Worm (Caenorhabditis elegans) whole organism, L2 larva: ENCODE data around the gene fbxb-38.

ENCODE experiments used
- C34F6.9 ChIP-seq: fragments of 150-350 bp; optimal IDR thresholded peaks from 2 replicates; lab custom pipeline; 2014; ENCODE audit warnings: missing biosample characterization, missing genetic modification characterization
- F13H6.1 ChIP-seq: sonication (generic microtip); optimal IDR thresholded peaks from 2 replicates; lab custom pipeline; 2016; ENCODE audit warnings: missing genetic modification characterization, missing compliant biosample characterization
- Y55F3AM.14 ChIP-seq: fragments of 200-800 bp; sonication (Bioruptor generic); optimal IDR thresholded peaks from 2 replicates; lab custom pipeline; 2018; ENCODE audit warnings: mild to moderate bottlenecking, missing genetic modification characterization, missing compliant biosample characterization
- ZK546.5 ChIP-seq: sonication (generic microtip); optimal IDR thresholded peaks from 2 replicates; lab custom pipeline; 2017; ENCODE audit warnings: missing biosample characterization, missing genetic modification characterization
- blmp-1 ChIP-seq: sonication (generic microtip); optimal IDR thresholded peaks from 2 replicates; lab custom pipeline; 2017; ENCODE audit warnings: missing genetic modification characterization, mild to moderate bottlenecking, missing compliant biosample characterization, antibody characterized with exemption, moderate library complexity; ENCODE audit not compliant: insufficient read depth
- ceh-16 ChIP-seq: fragments of 150-350 bp; optimal IDR thresholded peaks from 2 replicates; lab custom pipeline; 2014; ENCODE audit warnings: missing biosample characterization, missing genetic modification characterization
- ceh-82 ChIP-seq: fragments of 150-350 bp; optimal IDR thresholded peaks from 2 replicates; lab custom pipeline; 2014; ENCODE audit warnings: missing biosample characterization, missing genetic modification characterization
- crh-2 ChIP-seq: sonication (generic microtip); optimal IDR thresholded peaks from 2 replicates; lab custom pipeline; 2017; ENCODE audit warnings: missing biosample characterization, missing genetic modification characterization
- egl-27 ChIP-seq: sonication (generic microtip); optimal IDR thresholded peaks from 3 replicates; lab custom pipeline; 2017; ENCODE audit warnings: missing biosample characterization, missing genetic modification reagents, missing genetic modification characterization
- elt-1 ChIP-seq: fragments of 150-350 bp; optimal IDR thresholded peaks from 2 replicates; lab custom pipeline; 2014; ENCODE audit warnings: missing biosample characterization, missing genetic modification characterization
- fos-1 ChIP-seq: fragments of 150-350 bp; optimal IDR thresholded peaks from 2 replicates; lab custom pipeline; 2014; ENCODE audit warnings: missing biosample characterization, missing genetic modification characterization
- lin-11 ChIP-seq: fragments of 150-350 bp; sonication (generic microtip); optimal IDR thresholded peaks from 2 replicates; lab custom pipeline; 2014; ENCODE audit warnings: missing biosample characterization, missing genetic modification characterization, inconsistent platforms, mixed read lengths
- lin-13 ChIP-seq: fragments of 150-350 bp; optimal IDR thresholded peaks from 2 replicates; lab custom pipeline; 2014; ENCODE audit warnings: missing biosample characterization, missing genetic modification reagents, missing genetic modification characterization
- lin-39 ChIP-seq: fragments of 150-350 bp; optimal IDR thresholded peaks from 2 replicates; lab custom pipeline; 2014; ENCODE audit warnings: missing biosample characterization, missing genetic modification reagents, missing genetic modification characterization
- lsy-2 ChIP-seq, 2 experiments: fragments of 150-350 bp in 1 of 2; sonication (generic microtip) in 1 of 2; optimal IDR thresholded peaks; 2 replicates each; lab custom pipeline; 2014 to 2017; ENCODE audit warnings: missing biosample characterization in 2 of 2, missing genetic modification characterization in 2 of 2
- mab-5 ChIP-seq: fragments of 150-350 bp; optimal IDR thresholded peaks from 2 replicates; lab custom pipeline; 2014; ENCODE audit warnings: missing biosample characterization, missing genetic modification characterization
- mbf-1 ChIP-seq: sonication (generic microtip); optimal IDR thresholded peaks from 2 replicates; lab custom pipeline; 2017; ENCODE audit warnings: missing biosample characterization, missing genetic modification characterization
- mdl-1 ChIP-seq, 2 experiments: fragments of 150-350 bp in 1 of 2; sonication (generic microtip) in 1 of 2; optimal IDR thresholded peaks; 2 replicates each; lab custom pipeline; 2017; ENCODE audit warnings: missing biosample characterization in 2 of 2, missing genetic modification characterization in 2 of 2
- nhr-10 ChIP-seq: sonication (generic microtip); optimal IDR thresholded peaks from 2 replicates; lab custom pipeline; 2017; ENCODE audit warnings: missing biosample characterization, missing genetic modification characterization
- nhr-11 ChIP-seq: fragments of 150-350 bp; optimal IDR thresholded peaks from 2 replicates; lab custom pipeline; 2014; ENCODE audit warnings: missing biosample characterization, missing genetic modification characterization
- nhr-12 ChIP-seq: fragments of 150-350 bp; optimal IDR thresholded peaks from 2 replicates; lab custom pipeline; 2014; ENCODE audit warnings: missing biosample characterization, missing genetic modification characterization
- nhr-129 ChIP-seq: fragments of 150-350 bp; optimal IDR thresholded peaks from 2 replicates; lab custom pipeline; 2014; ENCODE audit warnings: missing biosample characterization, missing genetic modification characterization
- nhr-21 ChIP-seq: fragments of 150-350 bp; optimal IDR thresholded peaks from 2 replicates; lab custom pipeline; 2014; ENCODE audit warnings: missing biosample characterization, missing genetic modification characterization
- nhr-237 ChIP-seq: fragments of 150-350 bp; optimal IDR thresholded peaks from 2 replicates; lab custom pipeline; 2014; ENCODE audit warnings: missing biosample characterization, missing genetic modification characterization
- nhr-25 ChIP-seq: fragments of 150-350 bp; sonication (generic microtip); optimal IDR thresholded peaks from 3 replicates; lab custom pipeline; 2014; ENCODE audit warnings: missing biosample characterization, missing genetic modification characterization
- nhr-6 ChIP-seq: fragments of 150-350 bp; optimal IDR thresholded peaks from 2 replicates; lab custom pipeline; 2014; ENCODE audit warnings: missing biosample characterization, missing genetic modification characterization
- nhr-77 ChIP-seq: fragments of 150-350 bp; optimal IDR thresholded peaks from 2 replicates; lab custom pipeline; 2014; ENCODE audit warnings: missing biosample characterization, missing genetic modification characterization
- peb-1 ChIP-seq: fragments of 150-350 bp; optimal IDR thresholded peaks from 2 replicates; lab custom pipeline; 2014; ENCODE audit warnings: missing biosample characterization, missing genetic modification characterization
- skn-1 ChIP-seq: sonication (generic microtip); optimal IDR thresholded peaks from 2 replicates; lab custom pipeline; 2017; ENCODE audit warnings: missing biosample characterization, missing genetic modification characterization
- sma-9 ChIP-seq, 2 experiments: fragments of 150-350 bp in 1 of 2; sonication (generic microtip) in 1 of 2; optimal IDR thresholded peaks; 2 replicates each; lab custom pipeline; 2014 to 2016; ENCODE audit warnings: missing genetic modification characterization in 2 of 2, mild to moderate bottlenecking in 1 of 2, missing biosample characterization in 1 of 2, missing compliant biosample characterization in 1 of 2, missing genetic modification reagents in 1 of 2, moderate library complexity in 1 of 2
- snpc-4 ChIP-seq: fragments of 150-350 bp; optimal IDR thresholded peaks from 2 replicates; lab custom pipeline; 2014; ENCODE audit warnings: missing biosample characterization, missing genetic modification characterization
- unc-39 ChIP-seq: fragments of 150-350 bp; optimal IDR thresholded peaks from 2 replicates; lab custom pipeline; 2014; ENCODE audit warnings: missing biosample characterization, missing genetic modification characterization
- unc-55 ChIP-seq: fragments of 150-350 bp; sonication (generic microtip); optimal IDR thresholded peaks from 3 replicates; lab custom pipeline; 2014; ENCODE audit warnings: missing biosample characterization, missing genetic modification reagents, missing genetic modification characterization
- unc-62 ChIP-seq: fragments of 150-350 bp; optimal IDR thresholded peaks from 2 replicates; lab custom pipeline; 2014; ENCODE audit warnings: missing biosample characterization, missing genetic modification reagents, missing genetic modification characterization
- zag-1 ChIP-seq: fragments of 150-350 bp; optimal IDR thresholded peaks from 2 replicates; lab custom pipeline; 2014; ENCODE audit warnings: missing biosample characterization, missing genetic modification characterization
- ztf-1 ChIP-seq: fragments of 200-800 bp; sonication (Bioruptor generic); conservative IDR thresholded peaks from 2 replicates; pipeline ENCODE4 v1.3.6; 2022; ENCODE audit warnings: missing genetic modification characterization, missing compliant biosample characterization
- ztf-11 ChIP-seq: sonication (generic microtip); optimal IDR thresholded peaks from 2 replicates; lab custom pipeline; 2017; ENCODE audit warnings: missing biosample characterization, missing genetic modification characterization

Gene fbxb-38

DNA sequence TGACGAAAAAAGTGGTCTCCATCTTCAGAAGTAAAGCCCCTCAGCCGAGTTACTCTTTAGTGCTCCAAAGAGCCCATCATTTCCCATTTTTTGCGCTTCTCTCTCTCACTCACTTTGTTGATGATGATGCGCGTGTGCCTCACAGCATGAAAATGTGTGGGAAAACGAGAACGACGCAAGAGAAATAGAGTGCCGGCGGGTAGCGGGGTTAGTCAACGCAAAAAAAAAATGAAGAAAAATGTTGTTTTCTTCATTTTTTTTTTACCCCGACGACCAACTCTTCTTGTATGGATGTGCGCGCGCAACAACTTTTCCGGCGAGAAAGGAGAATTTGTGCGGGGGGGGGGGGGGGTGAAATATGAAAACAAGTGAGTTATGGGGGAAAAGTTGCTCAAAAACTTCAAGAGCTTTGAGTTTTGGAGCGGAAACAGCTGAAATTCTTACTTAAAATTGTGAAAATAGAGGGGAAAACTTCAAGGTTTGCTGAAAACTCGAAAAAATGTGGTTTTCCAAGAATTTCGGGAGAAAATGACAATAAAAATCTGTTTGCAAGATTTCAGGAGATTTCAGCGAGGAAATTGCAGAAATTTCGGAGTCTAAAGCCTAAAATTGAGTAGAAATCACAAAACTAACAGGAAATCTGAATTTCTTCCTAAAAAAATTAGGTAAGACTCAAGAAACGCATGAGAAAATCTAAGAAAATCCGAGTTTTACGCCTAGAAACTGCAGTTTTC, 29.2 kb upstream of the fbxb-38 start, which contains the start of gene C33C12.1:
TSS of gene C33C12.1 (plus strand) at position 684 of the 734 bp plus-strand sequence.
- TF ChIP-seq zag-1 (tag; lab: Kevin White, UChicago) = peak; percentile 22
- peak; percentile 32 for TF ChIP-seq C34F6.9
- no peak for TF ChIP-seq sma-9 (GFP tag; optimal IDR thresholded peaks at IDR 0.05; lab: Kevin White, UChicago)
- TF ChIP-seq sma-9 (tag; optimal IDR thresholded peaks at IDR 0.05; lab: Kevin White, UChicago) = no peak
- TF ChIP-seq mbf-1 = no peak
- TF ChIP-seq peb-1 (tag; lab: Kevin White, UChicago) = no peak
- no peak for TF ChIP-seq snpc-4
- peak in 1 of 2 experiments; percentile 18 for TF ChIP-seq mdl-1 (tag; optimal IDR thresholded peaks at IDR 0.05; lab: Kevin White, UChicago)
- TF ChIP-seq nhr-129 (tag; lab: Kevin White, UChicago) = peak; percentile 48
- no peak for TF ChIP-seq F13H6.1 (tag; lab: Kevin White, UChicago)
- peak in 1 of 2 experiments; percentile 22 for TF ChIP-seq lsy-2 (tag; optimal IDR thresholded peaks at IDR 0.05; lab: Kevin White, UChicago)
- TF ChIP-seq ceh-16 (tag; lab: Kevin White, UChicago) = no peak
- peak; percentile 20 for TF ChIP-seq unc-55 (GFP tag; lab: Kevin White, UChicago)
- TF ChIP-seq lin-39 (tag; lab: Kevin White, UChicago) = no peak
- TF ChIP-seq egl-27 (tag; lab: Kevin White, UChicago) = no peak
- no peak for TF ChIP-seq nhr-237
- TF ChIP-seq, all 48 proteins: peak for 6

- TF ChIP-seq mab-5 (no peak), nhr-21 (tag; lab: Kevin White, UChicago) (no peak), nhr-11 (tag; lab: Kevin White, UChicago) (no peak)
Observed at ce11 chrII:2196742-2197141, 28.2 kb upstream of the fbxb-38 start.

- TF ChIP-seq nhr-77 (tag; lab: Kevin White, UChicago) (no peak), sma-9 (GFP tag; optimal IDR thresholded peaks at IDR 0.05; lab: Kevin White, UChicago) (peak; percentile 58), sma-9 (tag; optimal IDR thresholded peaks at IDR 0.05; lab: Kevin White, UChicago) (no peak), peb-1 (tag; lab: Kevin White, UChicago) (no peak), fos-1 (tag; lab: Kevin White, UChicago) (peak; percentile 43), nhr-10 (tag; lab: Kevin White, UChicago) (no peak), F13H6.1 (tag; lab: Kevin White, UChicago) (peak; percentile 65), nhr-6 (tag; lab: Kevin White, UChicago) (peak; percentile 10), zag-1 (tag; lab: Kevin White, UChicago) (no peak), unc-55 (GFP tag; lab: Kevin White, UChicago) (peak; percentile 88), mab-5 (no peak), C34F6.9 (peak; percentile 59), lin-13 (GFP tag; lab: Kevin White, UChicago) (peak; percentile 42), lsy-2 (tag; optimal IDR thresholded peaks at IDR 0.05; lab: Kevin White, UChicago) (peak in 1 of 2 experiments; percentile 55), blmp-1 (tag; lab: Kevin White, UChicago) (no peak), Y55F3AM.14 (no peak), skn-1 (tag; lab: Kevin White, UChicago) (no peak), ztf-1 (GFP tag; lab: Robert Waterston, UW) (no peak), crh-2 (tag; lab: Kevin White, UChicago) (peak; percentile 44), lin-39 (tag; lab: Kevin White, UChicago) (no peak), unc-39 (no peak), nhr-21 (tag; lab: Kevin White, UChicago) (no peak), ZK546.5 (no peak), unc-62 (no peak), mdl-1 (tag; optimal IDR thresholded peaks at IDR 0.05; lab: Kevin White, UChicago) (no peak), nhr-129 (tag; lab: Kevin White, UChicago) (peak; percentile 86), ceh-82 (tag; lab: Kevin White, UChicago) (no peak), snpc-4 (no peak), nhr-12 (no peak), ztf-11 (tag; lab: Kevin White, UChicago) (no peak)
Observed at ce11 chrII:2195541-2195940, 27.0 kb upstream of the fbxb-38 start.

- TF ChIP-seq skn-1 (tag; lab: Kevin White, UChicago) = no peak
- no peak for TF ChIP-seq lin-39 (tag; lab: Kevin White, UChicago)
- TF ChIP-seq nhr-12 = no peak
- TF ChIP-seq lin-11 (tag; lab: Kevin White, UChicago) = no peak
- TF ChIP-seq elt-1 = no peak
- TF ChIP-seq nhr-25 = no peak
- no peak for TF ChIP-seq ztf-1 (GFP tag; lab: Robert Waterston, UW)
- TF ChIP-seq, all 48 proteins: peak for 0
Observed at ce11 chrII:2192267-2192666, 23.7 kb upstream of the fbxb-38 start.
